Worm (Caenorhabditis elegans): ENCODE data around the gene bcmo-2.

DNA sequence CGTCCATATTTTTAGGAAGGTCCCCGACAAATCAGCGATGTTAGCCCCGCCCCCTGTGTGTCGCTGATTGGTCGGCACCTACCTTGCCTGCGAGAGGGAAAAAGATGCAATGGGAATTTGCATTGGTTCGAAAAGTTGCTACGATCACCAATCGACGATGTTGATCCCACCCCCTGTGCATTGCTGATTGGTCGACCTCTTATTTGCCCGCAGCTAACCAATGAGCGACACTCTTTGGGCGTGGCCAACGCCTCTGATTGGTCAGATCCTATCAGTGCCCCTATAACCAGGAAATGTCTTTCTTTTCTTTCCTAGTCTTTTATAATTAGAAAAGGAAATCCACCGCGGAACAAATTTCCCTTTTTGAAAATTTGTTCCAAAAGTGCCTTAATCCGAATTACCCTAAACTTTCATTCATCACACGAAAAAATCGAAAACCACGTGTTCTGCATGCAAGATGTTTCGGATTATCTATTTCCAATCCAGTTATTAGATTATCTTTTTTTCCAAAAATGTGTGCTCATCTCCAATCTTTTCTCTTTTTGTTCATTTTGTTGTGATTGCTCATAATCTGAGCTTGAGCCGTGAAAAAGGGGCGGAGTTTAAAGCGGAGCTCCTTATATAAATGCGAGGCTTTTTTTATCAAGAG lies 7.5 kb upstream of the bcmo-2 start:
- TF ChIP-seq nhr-237 (tag; optimal IDR thresholded peaks at IDR 0.05) (no peak), mdl-1 (tag; optimal IDR thresholded peaks at IDR 0.05) (no peak), C34B4.2 (tag; optimal IDR thresholded peaks at IDR 0.05) (no peak), skn-1 (tag; optimal IDR thresholded peaks at IDR 0.05) (no peak), fos-1 (tag; optimal IDR thresholded peaks at IDR 0.05) (no peak), lsy-2 (tag; optimal IDR thresholded peaks at IDR 0.05) (no peak)
